Fruit fly (Drosophila melanogaster) whole organism, prepupa: ENCODE data around the gene CG9682.

ENCODE experiments used
- Blimp-1 ChIP-seq: fragments of 200-800 bp; sonication (Bioruptor generic); optimal IDR thresholded peaks from 3 replicates; lab custom pipeline; 2017; ENCODE audit warnings: missing biosample characterization, missing genetic modification characterization, mild to moderate bottlenecking, moderate library complexity, missing genetic modification reagents
- CG10631 ChIP-seq: fragments of 200-800 bp; sonication (Bioruptor generic); optimal IDR thresholded peaks from 2 replicates; lab custom pipeline; 2016; ENCODE audit warnings: missing biosample characterization, missing genetic modification characterization
- CG11294 ChIP-seq: fragments of 200-800 bp; sonication (Bioruptor generic); IDR thresholded peaks from 2 replicates; pipeline ENCODE4 v1.3.6; 2022; ENCODE audit warnings: missing biosample characterization, missing genetic modification characterization
- CG11762 ChIP-seq: fragments of 200-800 bp; sonication (Bioruptor generic); optimal IDR thresholded peaks from 3 replicates; lab custom pipeline; 2016; ENCODE audit warnings: missing biosample characterization, missing genetic modification characterization; ENCODE audit not compliant: insufficient read depth
- CG1621 ChIP-seq: fragments of 200-800 bp; sonication (Bioruptor generic); optimal IDR thresholded peaks from 3 replicates; lab custom pipeline; 2018; ENCODE audit warnings: missing biosample characterization, mild to moderate bottlenecking, missing genetic modification characterization
- CG16779 ChIP-seq: fragments of 200-800 bp; sonication (Bioruptor generic); optimal IDR thresholded peaks from 3 replicates; lab custom pipeline; 2017; ENCODE audit warnings: missing biosample characterization, mild to moderate bottlenecking, missing genetic modification characterization
- CG3032 ChIP-seq: fragments of 200-800 bp; optimal IDR thresholded peaks from 2 replicates; lab custom pipeline; 2019; ENCODE audit warnings: missing biosample characterization, mild to moderate bottlenecking, missing genetic modification characterization, moderate library complexity
- CG31627 ChIP-seq: fragments of 200-800 bp; sonication (Bioruptor generic); optimal IDR thresholded peaks from 3 replicates; lab custom pipeline; 2016; ENCODE audit warnings: missing biosample characterization, missing genetic modification characterization
- CG32006 ChIP-seq: fragments of 200-800 bp; sonication (Bioruptor generic); optimal IDR thresholded peaks from 3 replicates; lab custom pipeline; 2017; ENCODE audit warnings: missing biosample characterization, mild to moderate bottlenecking, missing genetic modification characterization
- CG34406 ChIP-seq: fragments of 200-800 bp; sonication (Bioruptor generic); optimal IDR thresholded peaks from 3 replicates; lab custom pipeline; 2016; ENCODE audit warnings: missing biosample characterization, missing genetic modification characterization
- CG4318 ChIP-seq: fragments of 200-800 bp; sonication (Bioruptor generic); optimal IDR thresholded peaks from 3 replicates; lab custom pipeline; 2017; ENCODE audit warnings: missing biosample characterization, mild to moderate bottlenecking, missing genetic modification characterization
- CG6163 ChIP-seq: fragments of 200-800 bp; sonication (Bioruptor generic); IDR thresholded peaks from 3 replicates; pipeline ENCODE4 v1.3.6; 2022; ENCODE audit warnings: missing biosample characterization, missing genetic modification characterization
- CG6276 ChIP-seq: fragments of 200-800 bp; sonication (Bioruptor generic); optimal IDR thresholded peaks from 2 replicates; lab custom pipeline; 2017; ENCODE audit warnings: missing biosample characterization, mild to moderate bottlenecking, missing genetic modification characterization
- CG6792 ChIP-seq: fragments of 200-800 bp; sonication (Bioruptor generic); optimal IDR thresholded peaks from 3 replicates; lab custom pipeline; 2016; ENCODE audit warnings: missing biosample characterization, missing genetic modification characterization
- CG6808 ChIP-seq: fragments of 200-800 bp; sonication (Bioruptor generic); optimal IDR thresholded peaks from 3 replicates; lab custom pipeline; 2017; ENCODE audit warnings: missing biosample characterization, missing genetic modification characterization, mild to moderate bottlenecking, moderate library complexity, missing genetic modification reagents
- CG6854 ChIP-seq: fragments of 200-800 bp; sonication (Bioruptor generic); optimal IDR thresholded peaks from 2 replicates; lab custom pipeline; 2017; ENCODE audit warnings: missing biosample characterization, mild to moderate bottlenecking, missing genetic modification characterization
- CG7368 ChIP-seq: fragments of 200-800 bp; sonication (Bioruptor generic); optimal IDR thresholded peaks from 3 replicates; lab custom pipeline; 2016; ENCODE audit warnings: missing biosample characterization, missing genetic modification characterization
- CG8119 ChIP-seq: fragments of 200-800 bp; sonication (Bioruptor generic); IDR thresholded peaks from 3 replicates; pipeline ENCODE4 v1.3.6; 2022; ENCODE audit warnings: missing biosample characterization, missing genetic modification characterization
- CG8319 ChIP-seq: fragments of 200-800 bp; sonication (Bioruptor generic); optimal IDR thresholded peaks from 3 replicates; lab custom pipeline; 2016; ENCODE audit warnings: missing biosample characterization, missing genetic modification characterization
- CG8632 ChIP-seq: fragments of 200-800 bp; sonication (Bioruptor generic); optimal IDR thresholded peaks from 3 replicates; lab custom pipeline; 2016; ENCODE audit warnings: missing biosample characterization, missing genetic modification characterization
- CG9139 ChIP-seq: fragments of 200-800 bp; sonication (Bioruptor generic); optimal IDR thresholded peaks from 3 replicates; lab custom pipeline; 2017; ENCODE audit warnings: missing biosample characterization, mild to moderate bottlenecking, missing genetic modification characterization
- Eip75B ChIP-seq: fragments of 200-800 bp; sonication (Bioruptor generic); optimal IDR thresholded peaks from 3 replicates; lab custom pipeline; 2016; ENCODE audit warnings: missing biosample characterization, missing genetic modification characterization
- Eip78C ChIP-seq: fragments of 200-800 bp; sonication (Bioruptor generic); peaks from one replicate; lab custom pipeline; 2016; ENCODE audit warnings: missing biosample characterization, missing genetic modification characterization
- Ets21C ChIP-seq: fragments of 200-800 bp; sonication (Bioruptor generic); optimal IDR thresholded peaks from 3 replicates; lab custom pipeline; 2016; ENCODE audit warnings: missing biosample characterization, missing genetic modification characterization
- Ets96B ChIP-seq: fragments of 200-800 bp; optimal IDR thresholded peaks from 2 replicates; lab custom pipeline; 2019; ENCODE audit warnings: missing biosample characterization, mild to moderate bottlenecking, missing genetic modification characterization, moderate library complexity
- Gug ChIP-seq: fragments of 200-800 bp; sonication (Bioruptor generic); IDR thresholded peaks from 2 replicates; pipeline ENCODE4 v1.3.6; 2022; ENCODE audit warnings: missing biosample characterization, missing genetic modification characterization
- Hr38 ChIP-seq: sonication (Bioruptor generic); optimal IDR thresholded peaks from 2 replicates; lab custom pipeline; 2016; ENCODE audit warnings: missing biosample characterization, missing genetic modification characterization
- Hr39 ChIP-seq: fragments of 200-800 bp; sonication (Bioruptor generic); optimal IDR thresholded peaks from 2 replicates; lab custom pipeline; 2016; ENCODE audit warnings: missing biosample characterization, missing genetic modification characterization
- Hr4 ChIP-seq: fragments of 200-800 bp; sonication (Bioruptor generic); optimal IDR thresholded peaks from 3 replicates; lab custom pipeline; 2016; ENCODE audit warnings: missing biosample characterization, missing genetic modification characterization
- Lpt ChIP-seq: fragments of 200-800 bp; sonication (Bioruptor generic); optimal IDR thresholded peaks from 3 replicates; lab custom pipeline; 2016; ENCODE audit warnings: missing biosample characterization, missing genetic modification characterization
- Met ChIP-seq: fragments of 200-800 bp; sonication (Bioruptor generic); optimal IDR thresholded peaks from 3 replicates; lab custom pipeline; 2016; ENCODE audit warnings: missing biosample characterization, missing genetic modification characterization
- OdsH ChIP-seq: fragments of 200-800 bp; sonication (Bioruptor generic); optimal IDR thresholded peaks from 3 replicates; lab custom pipeline; 2016; ENCODE audit warnings: missing biosample characterization, missing genetic modification characterization
- Sox14 ChIP-seq: fragments of 200-800 bp; sonication (Bioruptor generic); optimal IDR thresholded peaks from 3 replicates; lab custom pipeline; 2016; ENCODE audit warnings: missing biosample characterization, missing genetic modification characterization
- Sox15 ChIP-seq: fragments of 200-800 bp; sonication (Bioruptor generic); optimal IDR thresholded peaks from 3 replicates; lab custom pipeline; 2016; ENCODE audit warnings: missing biosample characterization, missing genetic modification characterization
- achi ChIP-seq: fragments of 200-800 bp; sonication (Bioruptor generic); optimal IDR thresholded peaks from 3 replicates; lab custom pipeline; 2016; ENCODE audit warnings: missing biosample characterization, missing genetic modification characterization
- cyc ChIP-seq: fragments of 200-800 bp; sonication (Bioruptor generic); optimal IDR thresholded peaks from 3 replicates; lab custom pipeline; 2016; ENCODE audit warnings: missing biosample characterization, missing genetic modification characterization
- dac ChIP-seq: fragments of 200-800 bp; sonication (Bioruptor generic); optimal IDR thresholded peaks from 2 replicates; lab custom pipeline; 2017; ENCODE audit warnings: missing biosample characterization, mild to moderate bottlenecking, missing genetic modification characterization
- dsx ChIP-seq: fragments of 200-800 bp; optimal IDR thresholded peaks from 3 replicates; lab custom pipeline; 2019; ENCODE audit warnings: missing biosample characterization, mild to moderate bottlenecking, missing genetic modification characterization, moderate library complexity; ENCODE audit not compliant: poor library complexity, severe bottlenecking
- eg ChIP-seq: fragments of 200-800 bp; sonication (Bioruptor generic); IDR thresholded peaks from 3 replicates; pipeline ENCODE4 v1.3.6; 2022; ENCODE audit warnings: missing biosample characterization, missing genetic modification characterization
- esn ChIP-seq: fragments of 200-800 bp; sonication (Bioruptor generic); optimal IDR thresholded peaks from 2 replicates; lab custom pipeline; 2016; ENCODE audit warnings: missing biosample characterization, mild to moderate bottlenecking, missing genetic modification characterization, moderate library complexity
- fd85E ChIP-seq: fragments of 200-800 bp; sonication (Bioruptor generic); optimal IDR thresholded peaks from 3 replicates; lab custom pipeline; 2016; ENCODE audit warnings: missing biosample characterization, missing genetic modification characterization
- fkh ChIP-seq: fragments of 200-800 bp; sonication (Bioruptor generic); optimal IDR thresholded peaks from 3 replicates; lab custom pipeline; 2017; ENCODE audit warnings: missing biosample characterization, mild to moderate bottlenecking, missing genetic modification characterization, moderate library complexity
- lz ChIP-seq: fragments of 200-800 bp; sonication (Bioruptor generic); optimal IDR thresholded peaks from 3 replicates; lab custom pipeline; 2016; ENCODE audit warnings: missing biosample characterization, missing genetic modification characterization
- pdm3 ChIP-seq: fragments of 200-800 bp; sonication (Bioruptor generic); optimal IDR thresholded peaks from 3 replicates; lab custom pipeline; 2016; ENCODE audit warnings: missing biosample characterization, missing genetic modification characterization
- topi ChIP-seq: fragments of 200-800 bp; sonication (Bioruptor generic); optimal IDR thresholded peaks from 3 replicates; lab custom pipeline; 2016; ENCODE audit warnings: missing biosample characterization, missing genetic modification characterization

Gene CG9682

DNA sequence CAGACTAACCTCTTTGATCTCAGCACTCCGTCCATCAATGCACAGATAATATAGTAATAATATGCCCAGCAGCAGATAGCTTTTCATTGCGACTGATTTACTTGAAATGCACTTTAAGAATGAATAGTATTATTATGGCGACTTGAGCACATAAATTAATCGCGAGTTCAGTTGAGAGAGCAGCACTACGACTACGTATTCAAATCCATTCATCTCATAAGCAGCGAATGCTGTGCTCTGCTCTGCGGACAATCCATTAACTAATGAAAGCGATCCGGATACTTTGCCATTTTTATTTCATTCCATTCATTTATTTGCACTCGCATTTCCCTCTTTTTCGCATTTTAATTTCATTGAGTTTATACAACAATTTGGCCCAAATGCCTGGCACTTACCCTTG is 13.1 kb upstream of the CG9682 start, which contains the start of gene CG43448:
Gene CG43448, minus strand, starts transcription at position 101 of the 400 bp plus-strand sequence.
- no peak for TF ChIP-seq CG8319 (GFP tag; lab: Kevin White, UChicago)
- no peak for TF ChIP-seq Lpt (GFP tag; lab: Kevin White, UChicago)
- no peak for TF ChIP-seq Eip75B (GFP tag; lab: Kevin White, UChicago)
- TF ChIP-seq CG10631 (GFP tag; lab: Kevin White, UChicago), result no peak
- no peak for TF ChIP-seq CG1621
- no peak for TF ChIP-seq dsx (GFP tag; lab: Kevin White, UChicago)
- TF ChIP-seq Sox15 (GFP tag; lab: Kevin White, UChicago), result no peak
- no peak for TF ChIP-seq Ets96B (tag; lab: Kevin White, UChicago)
- no peak for TF ChIP-seq CG6276 (GFP tag; lab: Kevin White, UChicago)
- TF ChIP-seq Ets21C, result no peak
- TF ChIP-seq CG7368, result no peak
- TF ChIP-seq CG31627 (GFP tag; lab: Kevin White, UChicago), result no peak
- no peak for TF ChIP-seq Gug (GFP tag; lab: Robert Waterston, UW)
- TF ChIP-seq CG6854 (GFP tag; lab: Kevin White, UChicago), result no peak
- TF ChIP-seq esn (GFP tag; lab: Kevin White, UChicago), result no peak
- no peak for TF ChIP-seq CG6163
- no peak for TF ChIP-seq Met (GFP tag; lab: Kevin White, UChicago)
- TF ChIP-seq CG6808 (GFP tag; lab: Kevin White, UChicago), result no peak
- no peak for TF ChIP-seq Blimp-1 (GFP tag; lab: Kevin White, UChicago)

DNA sequence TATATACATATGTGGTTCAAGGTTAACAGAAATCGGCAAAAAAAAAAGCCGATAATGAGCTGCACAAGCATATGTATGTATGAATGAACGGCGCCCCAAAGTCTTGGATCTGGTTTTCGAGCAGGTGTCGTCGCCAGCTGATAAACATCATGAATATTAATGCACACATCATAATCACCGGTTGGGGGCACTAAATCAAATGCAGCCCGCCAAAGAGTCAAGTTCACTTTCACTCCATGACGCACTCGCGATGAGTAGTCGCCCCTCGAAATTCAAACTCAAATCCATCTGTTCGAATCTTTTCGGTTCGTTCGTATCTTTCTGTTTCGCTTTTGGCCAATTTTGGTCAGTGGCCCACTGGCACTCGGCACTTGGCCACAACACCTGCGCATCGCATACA is 10.5 kb upstream of the CG9682 start:
- no peak for TF ChIP-seq Hr4 (GFP tag; lab: Kevin White, UChicago)
- TF ChIP-seq Blimp-1 (GFP tag; lab: Kevin White, UChicago), result peak; percentile 69

DNA sequence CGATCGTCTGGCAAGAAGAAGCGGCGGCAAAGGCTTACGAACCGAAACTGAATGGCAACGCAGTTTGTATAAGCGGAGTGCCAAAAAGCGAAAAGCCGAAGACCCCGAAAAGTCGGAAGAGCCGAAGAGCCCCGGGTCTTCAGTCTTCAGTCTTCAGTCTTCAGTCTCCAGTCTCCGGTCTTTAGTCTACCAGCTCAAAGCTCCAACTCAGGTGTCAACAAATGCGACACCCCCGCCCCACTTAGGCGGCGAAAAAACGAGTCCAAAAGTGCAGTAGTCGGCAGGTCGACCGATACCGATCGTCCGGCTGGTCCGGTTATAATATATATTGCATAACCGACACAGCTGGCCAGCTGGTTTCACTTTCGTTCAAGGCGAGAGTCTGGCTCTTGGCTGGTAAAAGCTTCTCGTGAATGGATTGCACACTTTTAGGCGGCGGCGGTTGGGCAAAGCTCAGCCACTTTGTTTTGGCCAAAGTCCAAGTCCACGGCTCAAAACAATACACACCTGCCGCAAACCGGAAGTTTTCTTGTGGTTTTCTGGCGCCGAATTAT is 7.4 kb upstream of the CG9682 start, which contains the start of gene CG9737:
Gene CG9737, minus strand, starts transcription at position 51 of the 554 bp plus-strand sequence.
- TF ChIP-seq eg (GFP tag; lab: Robert Waterston, UW) (peak; percentile 82), CG1621 (peak; percentile 85), Sox15 (GFP tag; lab: Kevin White, UChicago) (no peak), Gug (GFP tag; lab: Robert Waterston, UW) (no peak), OdsH (no peak), cyc (peak; percentile 27), Sox14 (GFP tag; lab: Kevin White, UChicago) (peak; percentile 73), CG9139 (peak; percentile 89), CG3032 (peak; percentile 24), CG6276 (GFP tag; lab: Kevin White, UChicago) (peak; percentile 92), CG4318 (no peak), CG6163 (peak; percentile 64; the same call in 2 of the 3 replicates), Eip78C (peak; percentile 90), Ets21C (no peak), dsx (GFP tag; lab: Kevin White, UChicago) (peak; percentile 63), CG10631 (GFP tag; lab: Kevin White, UChicago) (no peak), CG8632 (GFP tag; lab: Kevin White, UChicago) (no peak), Lpt (GFP tag; lab: Kevin White, UChicago) (peak; percentile 61), fkh (GFP tag; lab: Kevin White, UChicago) (no peak), CG11294 (no peak), achi (GFP tag; lab: Kevin White, UChicago) (peak; percentile 20), fd85E (GFP tag; lab: Kevin White, UChicago) (peak; percentile 0), CG34406 (GFP tag; lab: Kevin White, UChicago) (peak; percentile 29), Hr39 (GFP tag; lab: Kevin White, UChicago) (no peak), CG16779 (tag; lab: Kevin White, UChicago) (peak; percentile 84), Blimp-1 (GFP tag; lab: Kevin White, UChicago) (peak; percentile 100), esn (GFP tag; lab: Kevin White, UChicago) (peak; percentile 44), Hr4 (GFP tag; lab: Kevin White, UChicago) (peak; percentile 54), Hr38 (GFP tag; lab: Kevin White, UChicago) (no peak), CG8119 (GFP tag; lab: Robert Waterston, UW) (peak; percentile 65; the same call in 2 of the 3 replicates), CG32006 (peak; percentile 50), dac (GFP tag; lab: Kevin White, UChicago) (peak; percentile 50), pdm3 (GFP tag; lab: Kevin White, UChicago) (peak; percentile 43), CG6808 (GFP tag; lab: Kevin White, UChicago) (peak; percentile 85), CG6854 (GFP tag; lab: Kevin White, UChicago) (peak; percentile 98), CG8319 (GFP tag; lab: Kevin White, UChicago) (peak; percentile 37), CG6792 (no peak), topi (GFP tag; lab: Kevin White, UChicago) (peak; percentile 67), CG11762 (GFP tag; lab: Kevin White, UChicago) (peak; percentile 39), lz (GFP tag; lab: Kevin White, UChicago) (no peak)
